Worm (Caenorhabditis elegans) whole organism, L1 larva: Measurements from ENCODE around the gene skr-15.
A peak's percentile ranks its signal among the peaks of the same experiment; 100 is the strongest.

Source experiments
- C04F5.9 ChIP-seq: sonication (generic microtip); optimal IDR thresholded peaks from 2 replicates; lab custom pipeline; 2016; ENCODE audit warnings: missing genetic modification characterization, missing compliant biosample characterization
- F16B12.6 ChIP-seq: fragments of 150-350 bp; optimal IDR thresholded peaks from 2 replicates; lab custom pipeline; 2014; ENCODE audit warnings: missing biosample characterization, missing genetic modification characterization
- blmp-1 ChIP-seq: fragments of 150-350 bp; optimal IDR thresholded peaks from 2 replicates; lab custom pipeline; 2014; ENCODE audit warnings: missing biosample characterization, missing genetic modification characterization
- ceh-63 ChIP-seq: fragments of 200-800 bp; sonication (Bioruptor generic); optimal IDR thresholded peaks from 2 replicates; lab custom pipeline; 2018; ENCODE audit warnings: mild to moderate bottlenecking, missing genetic modification characterization, missing compliant biosample characterization
- ceh-82 ChIP-seq, 3 experiments: fragments of 150-350 bp in 1 of 3; sonication (generic microtip) in 2 of 3; optimal IDR thresholded peaks; 2 replicates each; lab custom pipeline; 2014 to 2017; ENCODE audit warnings: missing biosample characterization in 3 of 3, missing genetic modification characterization in 3 of 3
- ceh-90 ChIP-seq: sonication (generic microtip); optimal IDR thresholded peaks from 2 replicates; lab custom pipeline; 2016; ENCODE audit warnings: missing genetic modification characterization, missing compliant biosample characterization
- ces-1 ChIP-seq: fragments of 150-350 bp; optimal IDR thresholded peaks from 2 replicates; lab custom pipeline; 2014; ENCODE audit warnings: missing biosample characterization, missing genetic modification reagents, missing genetic modification characterization
- dpl-1 ChIP-seq, 3 experiments: fragments of 150-350 bp in 2 of 3; sonication (generic microtip) in 1 of 3; optimal IDR thresholded peaks; 2 replicates each; lab custom pipeline; 2014 to 2017; ENCODE audit warnings: missing biosample characterization in 3 of 3, missing genetic modification characterization in 3 of 3, missing genetic modification reagents in 3 of 3
- dsc-1 ChIP-seq: sonication (generic microtip); optimal IDR thresholded peaks from 2 replicates; lab custom pipeline; 2016; ENCODE audit warnings: mild to moderate bottlenecking, missing genetic modification characterization, missing compliant biosample characterization
- efl-1 ChIP-seq, 4 experiments: fragments of 150-350 bp; optimal IDR thresholded peaks in 3 of 4; peaks in 1 of 4; 1 replicate in 1 of 4; 2 replicates in 3 of 4; lab custom pipeline; 2014; ENCODE audit warnings: missing biosample characterization in 2 of 4, missing genetic modification characterization in 2 of 4, missing genetic modification reagents in 2 of 4
- elt-3 ChIP-seq, 6 experiments: fragments of 150-350 bp in 1 of 6; sonication (generic microtip); optimal IDR thresholded peaks; 2 replicates each; lab custom pipeline; 2017 to 2018; ENCODE audit warnings: missing biosample characterization in 6 of 6, missing genetic modification characterization in 6 of 6, inconsistent platforms in 1 of 6
- ets-5 ChIP-seq: fragments of 200-800 bp; sonication (Bioruptor generic); IDR thresholded peaks from 2 replicates; pipeline ENCODE4 v1.3.6; 2022; ENCODE audit warnings: missing genetic modification characterization, missing compliant biosample characterization
- hpl-2 ChIP-seq: fragments of 150-350 bp; optimal IDR thresholded peaks from 2 replicates; lab custom pipeline; 2014; ENCODE audit warnings: missing biosample characterization, missing genetic modification reagents, missing genetic modification characterization
- lir-3 ChIP-seq: sonication (generic microtip); optimal IDR thresholded peaks from 2 replicates; lab custom pipeline; 2016; ENCODE audit warnings: mild to moderate bottlenecking, missing genetic modification characterization, moderate library complexity, missing compliant biosample characterization; ENCODE audit not compliant: poor library complexity
- lsy-2 ChIP-seq, 2 experiments: fragments of 150-350 bp; optimal IDR thresholded peaks; 2 replicates each; lab custom pipeline; 2014; ENCODE audit warnings: missing biosample characterization in 2 of 2, missing genetic modification characterization in 2 of 2
- mep-1 ChIP-seq: fragments of 150-350 bp; optimal IDR thresholded peaks from 2 replicates; lab custom pipeline; 2014; ENCODE audit warnings: missing biosample characterization, missing genetic modification characterization
- nhr-28 ChIP-seq: fragments of 150-350 bp; optimal IDR thresholded peaks from 2 replicates; lab custom pipeline; 2014; ENCODE audit warnings: missing biosample characterization, missing genetic modification characterization
- nhr-71 ChIP-seq: sonication (generic microtip); optimal IDR thresholded peaks from 2 replicates; lab custom pipeline; 2016; ENCODE audit warnings: mild to moderate bottlenecking, missing genetic modification characterization, moderate library complexity, missing compliant biosample characterization
- nhr-76 ChIP-seq: sonication (generic microtip); optimal IDR thresholded peaks from 2 replicates; lab custom pipeline; 2017; ENCODE audit warnings: missing biosample characterization, missing genetic modification characterization
- nhr-85 ChIP-seq: sonication (generic microtip); peaks from one replicate; lab custom pipeline; 2016; ENCODE audit warnings: missing genetic modification characterization, inconsistent platforms, missing compliant biosample characterization
- nhr-90 ChIP-seq: sonication (generic microtip); optimal IDR thresholded peaks from 2 replicates; lab custom pipeline; 2016; ENCODE audit warnings: mild to moderate bottlenecking, missing genetic modification characterization, missing compliant biosample characterization; ENCODE audit not compliant: poor library complexity
- pqm-1 ChIP-seq: sonication (generic microtip); optimal IDR thresholded peaks from 3 replicates; lab custom pipeline; 2017; ENCODE audit warnings: missing biosample characterization, missing genetic modification characterization
- skn-1 ChIP-seq: fragments of 150-350 bp; optimal IDR thresholded peaks from 2 replicates; lab custom pipeline; 2014; ENCODE audit warnings: missing biosample characterization, missing genetic modification characterization
- snpc-4 ChIP-seq: fragments of 150-350 bp; optimal IDR thresholded peaks from 2 replicates; lab custom pipeline; 2014; ENCODE audit warnings: missing biosample characterization, missing genetic modification characterization
- sptf-1 ChIP-seq: fragments of 150-350 bp; optimal IDR thresholded peaks from 2 replicates; lab custom pipeline; 2014; ENCODE audit warnings: missing biosample characterization, missing genetic modification characterization
- unc-130 ChIP-seq: fragments of 150-350 bp; optimal IDR thresholded peaks from 2 replicates; lab custom pipeline; 2017; ENCODE audit warnings: missing biosample characterization, missing genetic modification characterization, inconsistent platforms
- unc-62 ChIP-seq: fragments of 150-350 bp; optimal IDR thresholded peaks from 2 replicates; lab custom pipeline; 2014; ENCODE audit warnings: missing biosample characterization, missing genetic modification reagents, missing genetic modification characterization
- zag-1 ChIP-seq: fragments of 150-350 bp; optimal IDR thresholded peaks from 2 replicates; lab custom pipeline; 2014; ENCODE audit warnings: missing biosample characterization, missing genetic modification characterization
- zip-4 ChIP-seq: fragments of 200-800 bp; sonication (Bioruptor generic); optimal IDR thresholded peaks from 2 replicates; lab custom pipeline; 2018; ENCODE audit warnings: mild to moderate bottlenecking, missing genetic modification characterization, moderate library complexity, missing compliant biosample characterization
- ztf-4 ChIP-seq: fragments of 150-350 bp; optimal IDR thresholded peaks from 2 replicates; lab custom pipeline; 2014; ENCODE audit warnings: missing biosample characterization, missing genetic modification characterization

skr-15 gene

ce11 chrII:3839562-3839961 lies 15.6 kb downstream of the skr-15 start, which contains the start of gene C17A2.4:
Gene C17A2.4 (plus strand): TSS chrII:3839862.
- TF ChIP-seq hpl-2 (GFP tag; lab: Kevin White, UChicago) (no peak), dpl-1 (GFP tag; optimal IDR thresholded peaks at IDR 0.05; lab: Kevin White, UChicago) (no peak), ceh-63 (GFP tag; lab: Kevin White, UChicago) (no peak), sptf-1 (tag; lab: Kevin White, UChicago) (no peak), efl-1 (optimal IDR thresholded peaks at IDR 0.05; lab: Kevin White, UChicago) (no peak), efl-1 (GFP tag; optimal IDR thresholded peaks at IDR 0.05 in 1 of 2; lab: Kevin White, UChicago) (no peak), zag-1 (tag; lab: Kevin White, UChicago) (no peak), blmp-1 (tag; lab: Kevin White, UChicago) (no peak), ceh-90 (tag; lab: Kevin White, UChicago) (no peak), zip-4 (GFP tag; lab: Kevin White, UChicago) (no peak), F16B12.6 (tag; lab: Kevin White, UChicago) (no peak)

ce11 chrII:3843305-3843704 lies 19.4 kb downstream of the skr-15 start, which contains the start of the genes C17A2.7 and C17A2.3:
Gene C17A2.7 (minus strand): TSS chrII:3843405.
Gene C17A2.3 (plus strand): TSS chrII:3843609.
- TF ChIP-seq zip-4 (GFP tag; lab: Kevin White, UChicago): no peak
- no peak for TF ChIP-seq mep-1
- TF ChIP-seq lsy-2 (tag; optimal IDR thresholded peaks at IDR 0.05; lab: Kevin White, UChicago): no peak
- no peak for TF ChIP-seq ceh-90 (tag; lab: Kevin White, UChicago)
- TF ChIP-seq ztf-4: no peak
- TF ChIP-seq, all 84 proteins: peak for 0

ce11 chrII:3846028-3846427 lies 22.1 kb downstream of the skr-15 start, which contains the start of gene C17A2.2:
Gene C17A2.2 (plus strand): TSS chrII:3846328.
- TF ChIP-seq unc-130 (tag; lab: Kevin White, UChicago): no peak

DNA sequence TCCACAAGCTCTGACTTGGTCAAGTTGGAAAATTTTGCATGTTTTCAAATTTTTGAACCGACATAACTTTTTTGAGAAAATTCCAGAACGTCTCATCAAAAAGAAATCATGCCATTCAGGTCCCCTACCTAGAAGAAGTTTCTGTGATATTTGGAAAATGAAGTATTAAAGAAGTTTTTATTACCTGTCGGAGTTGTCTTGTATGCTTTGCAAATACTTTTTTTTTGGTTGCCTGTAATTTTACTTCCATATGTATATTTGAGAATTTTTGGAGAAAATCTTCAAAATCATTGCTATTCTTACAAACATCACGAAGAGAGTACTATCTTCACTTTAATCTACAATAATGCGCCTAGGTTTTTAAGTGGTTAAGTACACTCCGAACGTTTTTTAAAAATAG lies 26.7 kb downstream of the skr-15 start, which contains the start of gene nhr-72:
Gene nhr-72, minus strand, starts transcription at position 101 of the 400 bp plus-strand sequence.
- no peak for TF ChIP-seq nhr-71 (tag; lab: Kevin White, UChicago)
- TF ChIP-seq unc-62 (GFP tag; lab: Kevin White, UChicago): no peak
- no peak for TF ChIP-seq C04F5.9 (tag; lab: Kevin White, UChicago)
- no peak for TF ChIP-seq nhr-76 (tag; lab: Kevin White, UChicago)
- TF ChIP-seq ces-1 (GFP tag; lab: Kevin White, UChicago): no peak
- TF ChIP-seq skn-1 (tag; lab: Kevin White, UChicago): no peak
- no peak for TF ChIP-seq nhr-90 (tag; lab: Kevin White, UChicago)
- TF ChIP-seq pqm-1: no peak
- no peak for TF ChIP-seq ceh-82 (tag; optimal IDR thresholded peaks at IDR 0.05; lab: Kevin White, UChicago)
- no peak for TF ChIP-seq snpc-4 (tag; lab: Kevin White, UChicago)
- TF ChIP-seq dsc-1 (tag; lab: Kevin White, UChicago): no peak
- TF ChIP-seq elt-3 (tag; optimal IDR thresholded peaks at IDR 0.05; lab: Kevin White, UChicago): no peak
- no peak for TF ChIP-seq ets-5 (GFP tag; lab: Robert Waterston, UW)
- TF ChIP-seq, all 84 proteins: peak for 0

ce11 chrII:3852654-3853053 lies 28.7 kb downstream of the skr-15 start, which contains the start of gene nhr-257:
Gene nhr-257 (plus strand): TSS chrII:3852954.
- TF ChIP-seq nhr-85 (tag; lab: Kevin White, UChicago): peak; percentile 49
- no peak for TF ChIP-seq nhr-28 (tag; lab: Kevin White, UChicago)

DNA sequence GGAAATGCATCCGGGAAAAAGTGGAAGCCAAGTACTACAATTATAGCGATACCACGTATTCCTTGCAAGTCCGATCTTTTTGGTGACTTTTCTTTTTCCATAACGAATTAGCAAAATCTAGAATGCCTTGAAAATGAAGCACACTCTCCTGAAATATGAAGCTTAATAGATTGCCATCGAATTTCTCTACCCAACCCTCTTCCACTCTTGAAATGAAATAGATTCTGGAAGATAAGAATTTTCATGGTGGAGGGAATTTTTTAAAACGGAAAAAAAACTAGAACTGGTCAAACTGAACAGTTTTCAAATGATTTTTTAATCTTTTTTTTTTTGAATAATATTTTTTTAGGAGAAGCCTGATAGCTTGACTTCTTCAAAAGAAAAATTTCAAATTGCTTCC lies 36.9 kb downstream of the skr-15 start, which contains the start of gene oac-11:
Gene oac-11, minus strand, starts transcription at position 101 of the 400 bp plus-strand sequence.
- TF ChIP-seq efl-1 (optimal IDR thresholded peaks at IDR 0.05; lab: Kevin White, UChicago) (no peak), efl-1 (GFP tag; optimal IDR thresholded peaks at IDR 0.05 in 1 of 2; lab: Kevin White, UChicago) (peak in 1 of 2 experiments; percentile 61), lir-3 (tag; lab: Kevin White, UChicago) (no peak)
- TF ChIP-seq, all 84 proteins: peak for 1
